Fruit fly (Drosophila melanogaster): ENCODE data around the gene CG14075.

CG14075 gene

dm6 chr3L:18957032-18957431, 27.7 kb upstream of the CG14075 start:
- TF ChIP-seq D1 (tag; optimal IDR thresholded peaks at IDR 0.05): no peak
- TF ChIP-seq Ets98B (GFP tag; IDR thresholded peaks at IDR 0.05): no peak
- TF ChIP-seq CG4496 (GFP tag; IDR thresholded peaks at IDR 0.05): no peak
- no peak for TF ChIP-seq Pif1A (GFP tag; optimal IDR thresholded peaks at IDR 0.05)
- no peak for TF ChIP-seq fd96Ca (GFP tag; IDR thresholded peaks at IDR 0.05)
- TF ChIP-seq rn (GFP tag; IDR thresholded peaks at IDR 0.05): no peak
- no peak for TF ChIP-seq Pif1B (GFP tag; optimal IDR thresholded peaks at IDR 0.05)
- TF ChIP-seq CG15710 (tag; optimal IDR thresholded peaks at IDR 0.05): no peak
- no peak for TF ChIP-seq CG12605 (GFP tag; IDR thresholded peaks at IDR 0.05)
- no peak for TF ChIP-seq EcR (GFP tag; optimal IDR thresholded peaks at IDR 0.05)
- no peak for TF ChIP-seq gl (tag; optimal IDR thresholded peaks at IDR 0.05)
- TF ChIP-seq CG14655 (GFP tag; optimal IDR thresholded peaks at IDR 0.05): no peak
- no peak for TF ChIP-seq CG10348 (GFP tag; IDR thresholded peaks at IDR 0.05)
- no peak for TF ChIP-seq CG8159 (tag; optimal IDR thresholded peaks at IDR 0.05)
- TF ChIP-seq CG13204 (GFP tag; optimal IDR thresholded peaks at IDR 0.05): no peak
- no peak for TF ChIP-seq CG34367 (tag; optimal IDR thresholded peaks at IDR 0.05)
- TF ChIP-seq Snoo (tag; optimal IDR thresholded peaks at IDR 0.05): no peak

DNA sequence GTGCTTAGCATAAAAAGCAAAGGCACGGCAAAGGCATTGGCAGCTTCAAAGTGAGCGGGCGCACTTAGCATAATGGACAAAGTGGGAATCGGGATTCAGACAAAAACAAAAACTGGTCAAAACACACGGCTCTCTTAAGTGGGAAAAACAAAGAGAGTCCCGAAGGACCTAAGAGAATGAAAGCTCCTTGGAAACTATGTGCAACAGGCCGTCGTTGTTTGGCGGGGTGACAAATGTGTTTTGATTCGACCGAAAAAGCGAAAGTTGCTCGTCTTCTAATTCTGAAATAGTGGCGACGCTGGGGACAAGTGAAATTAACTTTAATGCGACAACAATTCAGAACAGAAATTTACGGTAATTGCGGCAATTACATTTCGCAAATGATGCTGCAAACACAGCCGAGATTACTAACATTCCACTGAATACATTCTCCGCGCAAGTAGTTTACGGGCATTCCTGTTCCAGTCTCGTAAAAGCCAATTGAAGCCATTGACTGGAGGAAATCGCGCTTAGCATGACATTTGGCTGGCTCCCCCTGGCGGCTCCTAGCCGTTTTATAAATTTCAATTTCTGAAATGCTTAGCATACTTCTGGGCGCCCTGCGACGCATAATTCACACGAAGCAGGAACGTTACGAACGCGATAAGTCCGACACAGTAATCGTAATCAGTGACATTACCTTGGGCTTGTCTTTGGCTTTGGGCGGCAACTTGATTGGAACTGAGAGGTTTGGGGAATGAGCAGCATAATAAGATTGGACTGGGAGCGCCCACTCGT, 16.4 kb upstream of the CG14075 start:
- TF ChIP-seq CG10348 (GFP tag; IDR thresholded peaks at IDR 0.05) (no peak), CG9948 (tag; optimal IDR thresholded peaks at IDR 0.05) (no peak), CG34367 (tag; optimal IDR thresholded peaks at IDR 0.05) (no peak), fd96Ca (GFP tag; IDR thresholded peaks at IDR 0.05) (no peak), rn (GFP tag; IDR thresholded peaks at IDR 0.05) (no peak), EcR (GFP tag; optimal IDR thresholded peaks at IDR 0.05) (no peak), Pif1B (GFP tag; optimal IDR thresholded peaks at IDR 0.05) (no peak), Snoo (tag; optimal IDR thresholded peaks at IDR 0.05) (no peak), CG4496 (GFP tag; IDR thresholded peaks at IDR 0.05) (no peak), CG8301 (tag; optimal IDR thresholded peaks at IDR 0.05) (no peak), CG12605 (GFP tag; IDR thresholded peaks at IDR 0.05) (no peak), Pif1A (GFP tag; optimal IDR thresholded peaks at IDR 0.05) (no peak), gl (tag; optimal IDR thresholded peaks at IDR 0.05) (no peak), CG8159 (tag; optimal IDR thresholded peaks at IDR 0.05) (no peak)

DNA sequence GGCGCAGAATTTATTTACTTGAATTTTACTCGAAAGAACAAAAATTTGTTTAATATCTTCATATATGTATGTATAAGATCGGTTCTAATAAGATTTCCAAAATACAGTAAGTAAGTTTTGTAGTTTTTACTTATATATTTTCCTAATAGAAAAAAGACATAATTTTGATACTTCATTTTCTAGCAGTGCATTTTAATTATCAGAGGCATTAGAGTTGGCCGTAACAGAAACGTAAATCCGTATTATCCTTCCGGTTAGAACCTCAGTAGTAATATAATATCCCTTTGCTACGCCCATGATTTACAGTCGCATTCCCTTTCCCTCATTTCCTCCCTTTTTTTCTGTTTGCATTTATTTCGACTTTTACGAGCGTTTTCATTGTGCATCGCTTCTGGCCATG, 8.0 kb upstream of the CG14075 start:
- TF ChIP-seq CG8159 (tag; optimal IDR thresholded peaks at IDR 0.05) (peak; percentile 19), CG17806 (tag; optimal IDR thresholded peaks at IDR 0.05) (no peak)

DNA sequence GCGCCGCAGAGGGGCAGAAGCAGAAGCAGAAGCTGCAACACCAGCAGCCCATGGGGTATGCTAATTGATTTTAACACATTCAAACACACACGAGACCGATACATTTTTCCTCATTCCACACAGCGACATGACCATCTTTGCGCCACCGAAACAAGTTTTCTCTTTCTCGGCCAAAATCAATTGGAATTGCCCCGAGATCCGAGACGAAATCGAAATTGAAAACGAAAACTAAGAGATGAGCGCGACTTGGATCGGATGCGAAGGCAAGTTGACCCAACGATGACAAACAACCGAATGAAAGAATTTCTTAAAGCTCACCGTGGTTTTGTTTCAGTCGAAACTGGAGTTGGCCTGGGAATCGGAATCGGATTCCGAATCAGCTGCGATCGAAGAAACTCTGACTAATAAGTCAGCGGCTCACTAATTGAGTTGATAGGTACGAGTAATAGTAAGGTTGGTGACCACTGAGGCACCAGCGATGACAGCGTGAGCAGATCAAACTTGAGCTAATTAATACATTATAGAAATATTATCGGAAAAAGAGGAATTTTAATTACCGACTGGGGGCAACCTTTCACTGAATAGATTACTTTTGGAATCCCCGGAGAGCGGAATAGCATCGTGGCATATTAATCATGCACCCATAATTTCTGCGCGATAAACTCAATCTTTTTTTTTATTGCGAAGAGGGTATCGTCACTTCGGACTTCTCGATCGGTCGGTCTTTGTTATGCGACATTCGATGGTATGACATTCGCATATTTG, 3.5 kb downstream of the CG14075 start, which contains the start of gene CG11619:
Gene CG11619, minus strand, starts transcription at position 269 of the 765 bp plus-strand sequence.
- TF ChIP-seq CG13204 (GFP tag; optimal IDR thresholded peaks at IDR 0.05) (no peak), CG12605 (GFP tag; IDR thresholded peaks at IDR 0.05) (no peak), CG10348 (GFP tag; IDR thresholded peaks at IDR 0.05) (no peak), fd96Ca (GFP tag; IDR thresholded peaks at IDR 0.05) (no peak), CG8159 (tag; optimal IDR thresholded peaks at IDR 0.05) (no peak), CG9948 (tag; optimal IDR thresholded peaks at IDR 0.05) (no peak), D1 (tag; optimal IDR thresholded peaks at IDR 0.05) (no peak), CG17806 (tag; optimal IDR thresholded peaks at IDR 0.05) (no peak), CG8301 (tag; optimal IDR thresholded peaks at IDR 0.05) (no peak), gl (tag; optimal IDR thresholded peaks at IDR 0.05) (no peak), Pif1A (GFP tag; optimal IDR thresholded peaks at IDR 0.05) (no peak), Ets98B (GFP tag; IDR thresholded peaks at IDR 0.05) (no peak), Pif1B (GFP tag; optimal IDR thresholded peaks at IDR 0.05) (no peak), rn (GFP tag; IDR thresholded peaks at IDR 0.05) (no peak), CG34367 (tag; optimal IDR thresholded peaks at IDR 0.05) (no peak)

DNA sequence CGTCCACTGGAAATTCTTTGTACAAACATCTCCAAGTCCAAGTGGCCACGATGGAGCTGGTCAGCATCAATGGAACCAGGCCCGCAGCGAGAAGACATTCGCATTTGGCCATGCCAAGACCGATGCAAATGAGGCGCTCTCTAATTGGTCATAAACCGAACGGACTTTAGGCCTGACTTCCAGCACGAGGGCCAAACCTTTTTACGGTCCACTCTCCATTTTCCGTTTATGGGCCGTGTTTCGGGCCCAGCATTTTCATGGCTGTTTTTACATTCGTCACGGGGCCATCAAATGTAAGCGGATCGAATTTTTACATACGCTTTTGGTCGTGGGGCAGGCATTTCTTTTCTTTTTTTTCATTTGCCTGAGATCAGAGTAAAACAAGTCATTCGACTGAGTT, 4.8 kb downstream of the CG14075 start, which contains the start of gene CG34256:
Gene CG34256, minus strand, starts transcription at position 205 of the 400 bp plus-strand sequence.
- TF ChIP-seq CG4496 (GFP tag; IDR thresholded peaks at IDR 0.05): no peak
- TF ChIP-seq CG8301 (tag; optimal IDR thresholded peaks at IDR 0.05): no peak
- TF ChIP-seq Pif1B (GFP tag; optimal IDR thresholded peaks at IDR 0.05): no peak
- no peak for TF ChIP-seq CG9948 (tag; optimal IDR thresholded peaks at IDR 0.05)
- TF ChIP-seq CG14655 (GFP tag; optimal IDR thresholded peaks at IDR 0.05): no peak
- no peak for TF ChIP-seq CG15710 (tag; optimal IDR thresholded peaks at IDR 0.05)
- no peak for TF ChIP-seq CG10348 (GFP tag; IDR thresholded peaks at IDR 0.05)

dm6 chr3L:18992820-18993219, 8.1 kb downstream of the CG14075 start:
- TF ChIP-seq CG34367 (tag; optimal IDR thresholded peaks at IDR 0.05): no peak
- TF ChIP-seq CG4496 (GFP tag; IDR thresholded peaks at IDR 0.05): 0 out of 3 replicates have a peak, but pooled peaks have one; percentile 42
- TF ChIP-seq CG15710 (tag; optimal IDR thresholded peaks at IDR 0.05): no peak

Data from whole organism, pupa.